Worm (Caenorhabditis elegans) whole organism, mixed stage, embryonic: ENCODE results near the gene R02F2.9.

ENCODE experiments used
- M03D4.4 ChIP-seq: sonication (generic microtip); optimal IDR thresholded peaks from 2 replicates; lab custom pipeline; 2017; ENCODE audit warnings: mild to moderate bottlenecking, missing genetic modification characterization, missing compliant biosample characterization
- bed-3 ChIP-seq: fragments of 200-800 bp; sonication (Bioruptor generic); optimal IDR thresholded peaks from 3 replicates; lab custom pipeline; 2018; ENCODE audit warnings: mild to moderate bottlenecking, missing genetic modification characterization, moderate library complexity, missing compliant biosample characterization
- ceh-43 ChIP-seq: fragments of 200-800 bp; sonication (Bioruptor generic); optimal IDR thresholded peaks from 2 replicates; lab custom pipeline; 2018; ENCODE audit warnings: mild to moderate bottlenecking, missing genetic modification characterization, moderate library complexity, missing compliant biosample characterization
- ceh-83 ChIP-seq: fragments of 200-800 bp; sonication (Bioruptor generic); optimal IDR thresholded peaks from 2 replicates; lab custom pipeline; 2018; ENCODE audit warnings: mild to moderate bottlenecking, missing genetic modification characterization, missing compliant biosample characterization
- ces-1 ChIP-seq: fragments of 150-350 bp; optimal IDR thresholded peaks from 2 replicates; lab custom pipeline; 2014; ENCODE audit warnings: missing biosample characterization, missing genetic modification reagents, missing genetic modification characterization
- cnd-1 ChIP-seq: fragments of 200-800 bp; sonication (Bioruptor generic); optimal IDR thresholded peaks from 2 replicates; lab custom pipeline; 2018; ENCODE audit warnings: mild to moderate bottlenecking, missing genetic modification characterization, missing compliant biosample characterization
- drap-1 ChIP-seq: fragments of 200-800 bp; sonication (Bioruptor generic); optimal IDR thresholded peaks from 3 replicates; lab custom pipeline; 2018; ENCODE audit warnings: mild to moderate bottlenecking, missing genetic modification characterization, missing compliant biosample characterization
- elt-1 ChIP-seq: sonication (generic microtip); optimal IDR thresholded peaks from 2 replicates; lab custom pipeline; 2017; ENCODE audit warnings: missing genetic modification characterization, mild to moderate bottlenecking, missing compliant biosample characterization, antibody characterized with exemption, moderate library complexity, borderline replicate concordance; ENCODE audit not compliant: insufficient read depth
- elt-3 ChIP-seq: fragments of 150-350 bp; optimal IDR thresholded peaks from 2 replicates; lab custom pipeline; 2014; ENCODE audit warnings: missing biosample characterization, missing genetic modification characterization
- flh-1 ChIP-seq: fragments of 200-800 bp; sonication (Bioruptor generic); optimal IDR thresholded peaks from 2 replicates; lab custom pipeline; 2018; ENCODE audit warnings: mild to moderate bottlenecking, missing genetic modification characterization, moderate library complexity, missing compliant biosample characterization
- ham-2 ChIP-seq: fragments of 200-800 bp; sonication (Bioruptor generic); optimal IDR thresholded peaks from 2 replicates; lab custom pipeline; 2018; ENCODE audit warnings: mild to moderate bottlenecking, missing genetic modification characterization, missing compliant biosample characterization
- hlh-1 ChIP-seq: fragments of 150-350 bp; optimal IDR thresholded peaks from 2 replicates; lab custom pipeline; 2014; ENCODE audit warnings: missing biosample characterization, missing genetic modification reagents, missing genetic modification characterization
- lin-13 ChIP-seq: fragments of 150-350 bp; optimal IDR thresholded peaks from 2 replicates; lab custom pipeline; 2014; ENCODE audit warnings: missing biosample characterization, missing genetic modification characterization
- lin-32 ChIP-seq: fragments of 200-800 bp; sonication (Bioruptor generic); optimal IDR thresholded peaks from 2 replicates; lab custom pipeline; 2018; ENCODE audit warnings: mild to moderate bottlenecking, missing genetic modification characterization, missing compliant biosample characterization
- lsy-2 ChIP-seq: fragments of 150-350 bp; optimal IDR thresholded peaks from 2 replicates; lab custom pipeline; 2014; ENCODE audit warnings: missing biosample characterization, missing genetic modification characterization
- mab-5 ChIP-seq: fragments of 150-350 bp; optimal IDR thresholded peaks from 2 replicates; lab custom pipeline; 2014; ENCODE audit warnings: missing biosample characterization, missing genetic modification characterization
- mls-2 ChIP-seq: sonication (generic microtip); optimal IDR thresholded peaks from 2 replicates; lab custom pipeline; 2016; ENCODE audit warnings: mild to moderate bottlenecking, missing genetic modification characterization, moderate library complexity, missing compliant biosample characterization
- nhr-12 ChIP-seq: fragments of 150-350 bp; optimal IDR thresholded peaks from 2 replicates; lab custom pipeline; 2014; ENCODE audit warnings: missing biosample characterization, missing genetic modification characterization
- nhr-2 ChIP-seq: fragments of 150-350 bp; optimal IDR thresholded peaks from 2 replicates; lab custom pipeline; 2014; ENCODE audit warnings: missing biosample characterization, missing genetic modification characterization
- nhr-237 ChIP-seq: fragments of 150-350 bp; optimal IDR thresholded peaks from 2 replicates; lab custom pipeline; 2014; ENCODE audit warnings: missing biosample characterization, missing genetic modification characterization
- nhr-28 ChIP-seq: fragments of 150-350 bp; optimal IDR thresholded peaks from 2 replicates; lab custom pipeline; 2014; ENCODE audit warnings: missing biosample characterization, missing genetic modification characterization
- pha-4 ChIP-seq: fragments of 150-350 bp; optimal IDR thresholded peaks from 2 replicates; lab custom pipeline; 2018; ENCODE audit warnings: missing biosample characterization, missing genetic modification reagents, missing genetic modification characterization
- sem-2 ChIP-seq: fragments of 200-800 bp; sonication (Bioruptor generic); optimal IDR thresholded peaks from 2 replicates; lab custom pipeline; 2018; ENCODE audit warnings: mild to moderate bottlenecking, missing genetic modification characterization, missing compliant biosample characterization
- snpc-4 ChIP-seq: fragments of 150-350 bp; optimal IDR thresholded peaks from 2 replicates; lab custom pipeline; 2014; ENCODE audit warnings: missing biosample characterization, missing genetic modification characterization
- sptf-1 ChIP-seq: sonication (generic microtip); optimal IDR thresholded peaks from 2 replicates; lab custom pipeline; 2017; ENCODE audit warnings: mild to moderate bottlenecking, missing genetic modification characterization, moderate library complexity, missing compliant biosample characterization
- tbx-8 ChIP-seq: fragments of 200-800 bp; sonication (Bioruptor generic); optimal IDR thresholded peaks from 2 replicates; lab custom pipeline; 2018; ENCODE audit warnings: mild to moderate bottlenecking, missing genetic modification characterization, moderate library complexity, missing compliant biosample characterization
- unc-120 ChIP-seq: sonication (generic microtip); optimal IDR thresholded peaks from 2 replicates; lab custom pipeline; 2017; ENCODE audit warnings: missing genetic modification characterization, missing compliant biosample characterization; ENCODE audit not compliant: poor library complexity, severe bottlenecking
- unc-39 ChIP-seq: fragments of 150-350 bp; optimal IDR thresholded peaks from 2 replicates; lab custom pipeline; 2014; ENCODE audit warnings: missing biosample characterization, missing genetic modification characterization
- unc-62 ChIP-seq: fragments of 150-350 bp; optimal IDR thresholded peaks from 2 replicates; lab custom pipeline; 2014; ENCODE audit warnings: missing biosample characterization, missing genetic modification reagents, missing genetic modification characterization
- zip-8 ChIP-seq: fragments of 150-350 bp; optimal IDR thresholded peaks from 2 replicates; lab custom pipeline; 2014; ENCODE audit warnings: missing biosample characterization, missing genetic modification characterization
- ztf-11 ChIP-seq: fragments of 150-350 bp; optimal IDR thresholded peaks from 2 replicates; lab custom pipeline; 2014; ENCODE audit warnings: missing biosample characterization, missing genetic modification characterization

R02F2.9 gene

ce11 chrIII:5503669-5504068 lies 4.7 kb downstream of the R02F2.9 start:
- no peak for TF ChIP-seq sptf-1 (tag; lab: Kevin White, UChicago)
- no peak for TF ChIP-seq tbx-8
- no peak for TF ChIP-seq drap-1 (GFP tag; lab: Kevin White, UChicago)
- TF ChIP-seq cnd-1 (tag; lab: Kevin White, UChicago): no peak
- no peak for TF ChIP-seq ces-1 (GFP tag; lab: Kevin White, UChicago)
- no peak for TF ChIP-seq elt-1 (tag; lab: Kevin White, UChicago)

- no peak for TF ChIP-seq mab-5 (tag; lab: Kevin White, UChicago)
- no peak for TF ChIP-seq cnd-1 (tag; lab: Kevin White, UChicago)
- TF ChIP-seq unc-39 (tag; lab: Kevin White, UChicago): no peak
- TF ChIP-seq bed-3 (GFP tag; lab: Kevin White, UChicago): no peak
- peak; percentile 2 for TF ChIP-seq unc-62 (GFP tag; lab: Kevin White, UChicago)
- TF ChIP-seq snpc-4 (tag; lab: Kevin White, UChicago): no peak
- TF ChIP-seq pha-4 (tag; lab: Kevin White, UChicago): no peak
- TF ChIP-seq flh-1 (GFP tag; lab: Kevin White, UChicago): no peak
- peak; percentile 86 for TF ChIP-seq ces-1 (GFP tag; lab: Kevin White, UChicago)
- no peak for TF ChIP-seq sptf-1 (tag; lab: Kevin White, UChicago)
- TF ChIP-seq ztf-11: no peak
- no peak for TF ChIP-seq hlh-1
- TF ChIP-seq unc-120 (tag; lab: Kevin White, UChicago): peak; percentile 23
- no peak for TF ChIP-seq lsy-2 (tag; lab: Kevin White, UChicago)
- TF ChIP-seq M03D4.4 (tag; lab: Kevin White, UChicago): no peak
- TF ChIP-seq ceh-43 (GFP tag; lab: Kevin White, UChicago): no peak
- TF ChIP-seq elt-3 (tag; lab: Kevin White, UChicago): peak; percentile 26
- TF ChIP-seq nhr-12 (tag; lab: Kevin White, UChicago): no peak
- no peak for TF ChIP-seq drap-1 (GFP tag; lab: Kevin White, UChicago)
- TF ChIP-seq nhr-2 (tag; lab: Kevin White, UChicago): no peak
- no peak for TF ChIP-seq nhr-237
- TF ChIP-seq lin-13 (tag; lab: Kevin White, UChicago): no peak
- TF ChIP-seq ham-2: no peak
- no peak for TF ChIP-seq zip-8
- TF ChIP-seq nhr-28 (tag; lab: Kevin White, UChicago): no peak
- no peak for TF ChIP-seq ceh-83 (GFP tag; lab: Kevin White, UChicago)
Measured at ce11 chrIII:5504164-5504563, 5.2 kb downstream of the R02F2.9 start.

ce11 chrIII:5504725-5505473 lies 5.9 kb downstream of the R02F2.9 start:
- TF ChIP-seq lin-32 (GFP tag; lab: Kevin White, UChicago) (no peak), nhr-2 (tag; lab: Kevin White, UChicago) (no peak), hlh-1 (no peak), ham-2 (no peak), ztf-11 (no peak), cnd-1 (tag; lab: Kevin White, UChicago) (no peak), ceh-43 (GFP tag; lab: Kevin White, UChicago) (no peak), mab-5 (tag; lab: Kevin White, UChicago) (no peak), M03D4.4 (tag; lab: Kevin White, UChicago) (no peak), lin-13 (tag; lab: Kevin White, UChicago) (no peak), unc-39 (tag; lab: Kevin White, UChicago) (no peak), bed-3 (GFP tag; lab: Kevin White, UChicago) (no peak), nhr-237 (no peak), mls-2 (tag; lab: Kevin White, UChicago) (no peak), nhr-12 (tag; lab: Kevin White, UChicago) (no peak), elt-3 (tag; lab: Kevin White, UChicago) (no peak), sem-2 (GFP tag; lab: Kevin White, UChicago) (no peak), nhr-28 (tag; lab: Kevin White, UChicago) (no peak)

ce11 chrIII:5505474-5506022 lies 6.6 kb downstream of the R02F2.9 start:
- no peak for TF ChIP-seq mls-2 (tag; lab: Kevin White, UChicago)
